Worm (Caenorhabditis elegans) whole organism, L1 larva: ENCODE data around the gene str-118.

Source experiments
- jun-1 ChIP-seq: fragments of 150-350 bp; optimal IDR thresholded peaks from 2 replicates; lab custom pipeline; 2014; ENCODE audit warnings: missing biosample characterization, missing genetic modification reagents, missing genetic modification characterization
- nhr-12 ChIP-seq: sonication (generic microtip); optimal IDR thresholded peaks from 2 replicates; lab custom pipeline; 2017; ENCODE audit warnings: missing biosample characterization, missing genetic modification characterization
- snpc-4 ChIP-seq: fragments of 150-350 bp; optimal IDR thresholded peaks from 2 replicates; lab custom pipeline; 2014; ENCODE audit warnings: missing biosample characterization, missing genetic modification characterization
- snu-23 ChIP-seq: sonication (generic microtip); optimal IDR thresholded peaks from 2 replicates; lab custom pipeline; 2016; ENCODE audit warnings: missing genetic modification characterization, missing compliant biosample characterization
- tbx-2 ChIP-seq: sonication (generic microtip); optimal IDR thresholded peaks from 2 replicates; lab custom pipeline; 2016; ENCODE audit warnings: missing genetic modification characterization, missing compliant biosample characterization

- TF ChIP-seq tbx-2 (tag; lab: Kevin White, UChicago) (peak; percentile 82), jun-1 (no peak), snu-23 (GFP tag; lab: Kevin White, UChicago) (peak; percentile 87), nhr-12 (tag; lab: Kevin White, UChicago) (no peak), snpc-4 (tag; lab: Kevin White, UChicago) (peak; percentile 26)
Measured at ce11 chrV:10043234-10043796, 8.6 kb upstream of the str-118 start, which contains the start of gene T06E8.8.
